Worm (Caenorhabditis elegans) whole organism, midembryonic: ENCODE results near the gene cdkl-1.

Experiments
- T22C8.4 ChIP-seq: fragments of 200-800 bp; sonication (Bioruptor generic); IDR thresholded peaks from 2 replicates; pipeline ENCODE4 v1.3.6; 2022; ENCODE audit warnings: missing genetic modification characterization, missing compliant biosample characterization
- cog-1 ChIP-seq: sonication (generic microtip); optimal IDR thresholded peaks from 2 replicates; lab custom pipeline; 2016; ENCODE audit warnings: missing genetic modification characterization, missing compliant biosample characterization
- flt-1 ChIP-seq: fragments of 200-800 bp; sonication (Bioruptor generic); IDR thresholded peaks from 2 replicates; pipeline ENCODE4 v1.3.6; 2022; ENCODE audit warnings: missing genetic modification characterization, missing compliant biosample characterization
- klf-2 ChIP-seq: fragments of 200-800 bp; sonication (Bioruptor generic); conservative IDR thresholded peaks from 2 replicates; pipeline ENCODE4 v1.3.6; 2022; ENCODE audit warnings: missing genetic modification reagents, missing genetic modification characterization, missing compliant biosample characterization
- med-1 ChIP-seq: sonication (generic microtip); optimal IDR thresholded peaks from 2 replicates; lab custom pipeline; 2017; ENCODE audit warnings: missing genetic modification characterization, mild to moderate bottlenecking, missing compliant biosample characterization, antibody characterized with exemption, missing genetic modification reagents; ENCODE audit not compliant: insufficient read depth
- ref-1 ChIP-seq: fragments of 200-800 bp; sonication (Bioruptor generic); conservative IDR thresholded peaks from 2 replicates; pipeline ENCODE4 v1.3.6; 2022; ENCODE audit warnings: missing genetic modification reagents, missing genetic modification characterization, missing compliant biosample characterization
- tab-1 ChIP-seq: fragments of 200-800 bp; sonication (Bioruptor generic); IDR thresholded peaks from 2 replicates; pipeline ENCODE4 v1.3.6; 2022; ENCODE audit warnings: missing genetic modification characterization, missing compliant biosample characterization
- ztf-23 ChIP-seq: fragments of 200-800 bp; sonication (Bioruptor generic); IDR thresholded peaks from 2 replicates; pipeline ENCODE4 v1.3.6; 2022; ENCODE audit warnings: missing genetic modification reagents, missing genetic modification characterization, missing compliant biosample characterization
- ztf-29 ChIP-seq: fragments of 200-800 bp; sonication (Bioruptor generic); IDR thresholded peaks from 2 replicates; pipeline ENCODE4 v1.3.6; 2022; ENCODE audit warnings: missing genetic modification reagents, missing genetic modification characterization, missing compliant biosample characterization

The cdkl-1 gene

DNA sequence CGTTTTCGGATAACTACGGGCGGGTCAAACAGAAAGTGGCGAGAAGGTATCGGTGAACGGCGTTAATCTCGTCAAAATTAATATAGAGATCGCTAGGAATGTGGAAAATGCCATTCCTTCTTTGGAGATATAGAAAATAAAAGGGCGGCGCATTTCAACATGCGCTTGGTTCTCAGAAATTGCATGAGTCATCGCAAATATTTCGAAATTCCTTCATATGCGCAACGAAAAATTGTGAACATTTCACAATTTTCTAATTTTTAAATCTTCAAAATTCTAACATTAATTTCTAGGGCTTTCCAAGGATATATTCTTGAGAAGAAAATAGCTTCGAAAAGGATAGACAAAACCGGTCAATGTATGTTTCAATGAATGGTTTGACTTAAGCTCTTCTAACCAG is 19.8 kb upstream of the cdkl-1 start:
- TF ChIP-seq tab-1 (GFP tag; lab: Robert Waterston, UW), result no peak
- no peak for TF ChIP-seq ztf-23 (GFP tag; lab: Robert Waterston, UW)
- no peak for TF ChIP-seq ztf-29
- TF ChIP-seq cog-1, result no peak
- no peak for TF ChIP-seq flt-1 (GFP tag; lab: Robert Waterston, UW)
- no peak for TF ChIP-seq med-1 (GFP tag; lab: Kevin White, UChicago)
- TF ChIP-seq ref-1 (GFP tag; lab: Robert Waterston, UW), result no peak
- no peak for TF ChIP-seq T22C8.4 (GFP tag; lab: Robert Waterston, UW)
- TF ChIP-seq klf-2 (GFP tag; lab: Robert Waterston, UW), result no peak

DNA sequence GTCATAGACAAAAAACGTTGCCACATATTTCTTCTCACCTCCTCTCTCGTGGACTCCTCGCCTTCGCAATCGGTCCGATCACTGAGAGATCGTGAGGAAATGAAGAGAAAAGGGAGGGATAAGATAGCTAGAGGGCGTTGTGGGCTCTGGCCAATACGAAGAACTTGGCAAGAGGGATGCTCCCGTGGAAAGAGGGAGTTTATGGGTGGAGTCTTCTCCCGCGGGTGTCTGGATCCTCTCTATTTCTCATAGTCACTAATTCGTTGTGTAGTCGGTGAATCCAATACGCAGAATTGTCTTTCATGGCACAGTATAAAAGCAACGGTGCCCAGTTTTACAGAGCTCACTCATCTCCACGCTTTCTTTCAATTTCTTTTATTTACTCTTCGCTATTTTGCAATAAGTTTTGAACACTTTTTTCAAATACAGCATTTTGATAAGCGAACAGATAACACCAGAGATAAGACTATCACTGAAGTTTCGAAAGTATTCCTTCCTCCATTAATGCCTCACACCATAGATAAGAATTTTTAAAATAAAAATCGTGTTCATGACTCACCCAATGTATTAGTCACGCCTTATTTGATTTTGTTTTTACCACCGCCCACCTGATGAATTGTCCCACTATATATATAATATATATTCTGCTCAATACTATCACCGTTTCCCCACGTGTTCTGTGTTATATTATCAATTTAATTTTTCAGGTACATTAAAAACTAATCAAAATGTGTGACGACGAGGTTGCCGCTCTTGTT is 18.2 kb upstream of the cdkl-1 start, which contains the start of gene act-1:
Gene act-1, plus strand, starts transcription at position 708 of the 758 bp plus-strand sequence.
- TF ChIP-seq ztf-23 (GFP tag; lab: Robert Waterston, UW) (no peak), tab-1 (GFP tag; lab: Robert Waterston, UW) (no peak), T22C8.4 (GFP tag; lab: Robert Waterston, UW) (no peak), flt-1 (GFP tag; lab: Robert Waterston, UW) (0 out of 2 replicates have a peak, but pooled peaks have one; percentile 27)

DNA sequence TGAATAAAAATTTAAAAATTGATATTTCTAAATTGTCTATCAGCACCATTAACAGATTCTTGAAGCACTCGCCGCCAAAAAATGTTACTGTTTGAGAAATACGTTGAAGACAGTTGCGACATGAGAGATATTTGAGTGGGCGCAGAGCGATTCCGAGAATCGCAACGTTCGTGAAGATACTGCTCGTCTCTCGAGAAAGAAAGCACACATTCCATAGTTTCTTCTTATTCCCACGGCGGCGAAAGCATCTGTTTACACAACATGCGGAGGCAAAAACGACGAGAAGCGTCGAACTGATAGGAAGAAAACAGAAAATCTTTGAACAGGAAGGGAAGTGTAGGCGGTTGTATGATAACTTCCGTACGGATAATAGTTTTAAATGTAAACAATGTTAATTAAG is 16.2 kb upstream of the cdkl-1 start:
- TF ChIP-seq cog-1, result peak; percentile 23
- no peak for TF ChIP-seq ztf-29

- no peak for TF ChIP-seq cog-1
- no peak for TF ChIP-seq T22C8.4 (GFP tag; lab: Robert Waterston, UW)
- no peak for TF ChIP-seq klf-2 (GFP tag; lab: Robert Waterston, UW)
- no peak for TF ChIP-seq ref-1 (GFP tag; lab: Robert Waterston, UW)
- no peak for TF ChIP-seq tab-1 (GFP tag; lab: Robert Waterston, UW)
- no peak for TF ChIP-seq med-1 (GFP tag; lab: Kevin White, UChicago)
- TF ChIP-seq ztf-23 (GFP tag; lab: Robert Waterston, UW), result no peak
- TF ChIP-seq flt-1 (GFP tag; lab: Robert Waterston, UW), result no peak
- no peak for TF ChIP-seq ztf-29
Measured at ce11 chrV:11082964-11083363, 15.7 kb upstream of the cdkl-1 start.

DNA sequence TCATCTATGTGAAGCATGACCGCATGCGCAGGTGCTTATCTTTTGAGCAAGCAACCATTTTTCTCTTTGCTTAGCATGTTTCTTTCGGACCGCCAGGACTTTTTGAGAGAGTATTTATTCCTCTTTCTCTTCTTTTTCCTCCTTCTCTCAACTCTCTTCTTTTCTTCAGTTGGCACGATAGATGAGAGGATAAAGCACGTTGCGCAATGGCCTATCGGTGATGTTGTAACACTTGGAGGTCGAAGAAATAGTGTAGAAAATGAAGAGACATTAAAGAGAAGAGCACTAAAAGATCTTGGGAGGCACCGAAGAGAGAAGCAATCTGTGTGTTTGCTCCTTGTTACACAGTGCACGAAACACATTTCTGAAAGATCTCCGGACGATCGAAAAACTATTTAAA is 15.0 kb upstream of the cdkl-1 start:
- TF ChIP-seq cog-1, result peak; percentile 77
- no peak for TF ChIP-seq ztf-23 (GFP tag; lab: Robert Waterston, UW)
- TF ChIP-seq flt-1 (GFP tag; lab: Robert Waterston, UW), result no peak

DNA sequence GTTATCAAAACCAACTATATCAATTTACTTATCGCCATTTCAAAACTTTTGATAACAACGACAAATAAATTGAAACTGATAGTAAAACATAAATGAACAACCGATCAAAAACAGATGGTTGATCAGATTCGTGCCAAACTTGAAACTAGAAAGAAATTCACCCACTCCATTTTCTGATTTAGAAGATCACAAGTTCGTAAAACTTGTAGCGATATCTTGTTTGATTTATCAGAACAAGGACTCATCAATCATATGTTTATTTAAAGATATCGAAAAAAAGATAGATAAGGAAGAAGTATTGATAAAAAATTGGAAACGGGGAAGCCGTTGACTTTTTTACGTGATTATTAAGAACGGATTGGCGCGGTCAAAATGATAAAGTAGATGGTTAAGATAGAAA is 11.6 kb upstream of the cdkl-1 start:
- TF ChIP-seq T22C8.4 (GFP tag; lab: Robert Waterston, UW), result no peak
- TF ChIP-seq klf-2 (GFP tag; lab: Robert Waterston, UW), result no peak
- no peak for TF ChIP-seq ref-1 (GFP tag; lab: Robert Waterston, UW)
- TF ChIP-seq ztf-29, result no peak
- no peak for TF ChIP-seq ztf-23 (GFP tag; lab: Robert Waterston, UW)
- TF ChIP-seq flt-1 (GFP tag; lab: Robert Waterston, UW), result no peak
- no peak for TF ChIP-seq med-1 (GFP tag; lab: Kevin White, UChicago)
- TF ChIP-seq tab-1 (GFP tag; lab: Robert Waterston, UW), result no peak
- no peak for TF ChIP-seq cog-1

DNA sequence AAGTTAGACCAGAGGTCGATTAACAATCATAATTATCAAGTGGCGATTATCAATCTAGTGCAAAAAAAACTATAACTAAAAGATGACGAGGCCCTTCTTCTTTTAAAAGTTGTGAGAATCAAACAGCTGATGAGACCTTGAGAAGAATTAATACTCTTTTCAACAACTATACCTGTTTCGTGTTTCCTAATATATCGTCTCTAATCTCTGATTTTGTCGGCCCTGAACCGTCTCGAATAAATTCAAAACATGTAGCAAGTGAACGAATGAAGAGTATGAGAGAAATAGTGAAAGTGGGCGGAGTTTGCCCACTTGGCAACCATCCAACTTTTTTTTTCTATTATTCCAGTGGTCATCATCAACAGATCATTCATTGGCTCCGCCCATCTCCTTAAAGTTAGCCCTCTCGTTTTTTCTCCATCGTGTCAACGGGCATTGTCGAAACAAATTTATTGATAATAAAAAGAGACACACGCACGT is 11.1 kb upstream of the cdkl-1 start, which contains the start of gene Y42A5A.1:
Gene Y42A5A.1, plus strand, starts transcription at position 430 of the 480 bp plus-strand sequence.
- TF ChIP-seq T22C8.4 (GFP tag; lab: Robert Waterston, UW), result no peak
- no peak for TF ChIP-seq med-1 (GFP tag; lab: Kevin White, UChicago)
- TF ChIP-seq ztf-29, result no peak
- no peak for TF ChIP-seq cog-1
- no peak for TF ChIP-seq klf-2 (GFP tag; lab: Robert Waterston, UW)
- no peak for TF ChIP-seq flt-1 (GFP tag; lab: Robert Waterston, UW)
- no peak for TF ChIP-seq ref-1 (GFP tag; lab: Robert Waterston, UW)

ce11 chrV:11093163-11094091 is 5.3 kb upstream of the cdkl-1 start, which contains the start of gene lact-8:
lact-8 (minus strand) TSS chrV:11093607.
- TF ChIP-seq flt-1 (GFP tag; lab: Robert Waterston, UW), result no peak
- no peak for TF ChIP-seq ref-1 (GFP tag; lab: Robert Waterston, UW)
- no peak for TF ChIP-seq ztf-29

ce11 chrV:11094698-11095097 is 4.0 kb upstream of the cdkl-1 start:
- TF ChIP-seq T22C8.4 (GFP tag; lab: Robert Waterston, UW) (no peak), ref-1 (GFP tag; lab: Robert Waterston, UW) (no peak)

DNA sequence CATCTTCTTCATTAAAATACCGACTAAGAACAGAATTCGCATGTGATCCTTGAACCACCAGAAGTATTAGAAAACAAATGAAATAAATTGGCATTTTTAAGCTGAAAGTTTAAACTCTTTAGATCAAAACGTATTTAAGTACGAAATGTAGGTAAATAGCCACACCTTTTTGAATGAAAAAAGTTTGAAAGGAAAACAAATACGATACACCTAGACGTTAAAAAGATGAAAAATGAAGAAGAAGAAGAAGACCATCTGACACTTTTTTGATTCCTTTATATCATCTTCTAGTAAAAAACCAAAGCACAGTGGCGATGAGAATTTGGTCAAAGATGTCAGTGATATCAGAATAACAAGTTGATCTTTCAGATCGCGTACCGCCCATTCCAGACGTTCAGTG is 2.8 kb upstream of the cdkl-1 start, which contains the start of gene Y42A5A.3:
Gene Y42A5A.3, minus strand, starts transcription at position 101 of the 400 bp plus-strand sequence.
- no peak for TF ChIP-seq ztf-23 (GFP tag; lab: Robert Waterston, UW)
- no peak for TF ChIP-seq T22C8.4 (GFP tag; lab: Robert Waterston, UW)
- TF ChIP-seq tab-1 (GFP tag; lab: Robert Waterston, UW), result no peak
- no peak for TF ChIP-seq ztf-29
- no peak for TF ChIP-seq ref-1 (GFP tag; lab: Robert Waterston, UW)
- TF ChIP-seq cog-1, result no peak
